Worm (Caenorhabditis elegans) whole organism, mixed stage, embryonic: Measurements from ENCODE around the gene utp-20.

Experiments used
- M03D4.4 ChIP-seq: sonication (generic microtip); optimal IDR thresholded peaks from 2 replicates; lab custom pipeline; 2017; ENCODE audit warnings: mild to moderate bottlenecking, missing genetic modification characterization, missing compliant biosample characterization
- blmp-1 ChIP-seq: fragments of 150-350 bp; optimal IDR thresholded peaks from 2 replicates; lab custom pipeline; 2014; ENCODE audit warnings: missing biosample characterization, missing genetic modification characterization
- elt-3 ChIP-seq: fragments of 150-350 bp; optimal IDR thresholded peaks from 2 replicates; lab custom pipeline; 2014; ENCODE audit warnings: missing biosample characterization, missing genetic modification characterization
- flh-1 ChIP-seq: fragments of 200-800 bp; sonication (Bioruptor generic); optimal IDR thresholded peaks from 2 replicates; lab custom pipeline; 2018; ENCODE audit warnings: mild to moderate bottlenecking, missing genetic modification characterization, moderate library complexity, missing compliant biosample characterization
- nhr-12 ChIP-seq: fragments of 150-350 bp; optimal IDR thresholded peaks from 2 replicates; lab custom pipeline; 2014; ENCODE audit warnings: missing biosample characterization, missing genetic modification characterization
- nhr-237 ChIP-seq: fragments of 150-350 bp; optimal IDR thresholded peaks from 2 replicates; lab custom pipeline; 2014; ENCODE audit warnings: missing biosample characterization, missing genetic modification characterization
- pha-4 ChIP-seq: fragments of 150-350 bp; optimal IDR thresholded peaks from 2 replicates; lab custom pipeline; 2018; ENCODE audit warnings: missing biosample characterization, missing genetic modification reagents, missing genetic modification characterization
- snpc-4 ChIP-seq: fragments of 150-350 bp; optimal IDR thresholded peaks from 2 replicates; lab custom pipeline; 2014; ENCODE audit warnings: missing biosample characterization, missing genetic modification characterization
- unc-120 ChIP-seq: sonication (generic microtip); optimal IDR thresholded peaks from 2 replicates; lab custom pipeline; 2017; ENCODE audit warnings: missing genetic modification characterization, missing compliant biosample characterization; ENCODE audit not compliant: poor library complexity, severe bottlenecking
- unc-39 ChIP-seq: fragments of 150-350 bp; optimal IDR thresholded peaks from 2 replicates; lab custom pipeline; 2014; ENCODE audit warnings: missing biosample characterization, missing genetic modification characterization

ce11 chrII:6591000-6591399 lies 54.8 kb downstream of the utp-20 start:
- TF ChIP-seq nhr-237 (tag; lab: Kevin White, UChicago) (no peak), nhr-12 (no peak), snpc-4 (no peak), elt-3 (tag; lab: Kevin White, UChicago) (no peak), pha-4 (no peak), M03D4.4 (no peak), unc-39 (tag; lab: Kevin White, UChicago) (no peak), blmp-1 (tag; lab: Kevin White, UChicago) (no peak), flh-1 (GFP tag; lab: Kevin White, UChicago) (no peak), unc-120 (tag; lab: Kevin White, UChicago) (no peak)
